Fruit fly (Drosophila melanogaster): ENCODE measurements around the gene CG6765.
A peak's percentile ranks its signal among the peaks of the same experiment; 100 is the strongest.

The CG6765 gene

dm6 chr3L:8506975-8507441, 5.6 kb upstream of the CG6765 start, which contains the start of gene CG43163 (continued):
- TF ChIP-seq CG17912 (GFP tag; optimal IDR thresholded peaks at IDR 0.05), result peak; percentile 5
- TF ChIP-seq B-H1 (GFP tag; IDR thresholded peaks at IDR 0.05), result peak; percentile 28; the same call in 1 of the 3 replicates
- peak; percentile 65 for TF ChIP-seq CG15514 (GFP tag; optimal IDR thresholded peaks at IDR 0.05)
- peak; percentile 60 for TF ChIP-seq danr (GFP tag; IDR thresholded peaks at IDR 0.05)
- TF ChIP-seq phol (tag; optimal IDR thresholded peaks at IDR 0.05), result peak; percentile 77
- no peak for TF ChIP-seq cas (GFP tag; IDR thresholded peaks at IDR 0.05)
- peak; percentile 7 for TF ChIP-seq exex (tag; optimal IDR thresholded peaks at IDR 0.05)
- no peak for TF ChIP-seq twi (tag; optimal IDR thresholded peaks at IDR 0.05)
- TF ChIP-seq CG15601 (tag; optimal IDR thresholded peaks at IDR 0.05), result peak; percentile 58
- no peak for TF ChIP-seq CG11504 (tag; optimal IDR thresholded peaks at IDR 0.05)
- peak; percentile 56 for TF ChIP-seq CG7556 (GFP tag; optimal IDR thresholded peaks at IDR 0.05)
- no peak for TF ChIP-seq Sin3A (optimal IDR thresholded peaks at IDR 0.05)
- TF ChIP-seq yki (optimal IDR thresholded peaks at IDR 0.05), result no peak
- TF ChIP-seq so (GFP tag; IDR thresholded peaks at IDR 0.05), result no peak
- TF ChIP-seq Hey (tag; optimal IDR thresholded peaks at IDR 0.05), result no peak
- peak; percentile 7 for TF ChIP-seq CG34376 (GFP tag; optimal IDR thresholded peaks at IDR 0.05)
- TF ChIP-seq CG10565 (GFP tag; optimal IDR thresholded peaks at IDR 0.05), result no peak
- TF ChIP-seq CG33213 (GFP tag; optimal IDR thresholded peaks at IDR 0.05), result peak; percentile 76
- TF ChIP-seq Dip2 (GFP tag; IDR thresholded peaks at IDR 0.05), result no peak
- TF ChIP-seq nau (GFP tag; optimal IDR thresholded peaks at IDR 0.05), result no peak
- TF ChIP-seq vnd (GFP tag; IDR thresholded peaks at IDR 0.05; ENCODE audit: partially characterized antibody), result no peak
- peak; percentile 10 for TF ChIP-seq cato (GFP tag; optimal IDR thresholded peaks at IDR 0.05; ENCODE audit: borderline replicate concordance)
- TF ChIP-seq CG10959 (GFP tag; IDR thresholded peaks at IDR 0.05), result peak; percentile 46
- TF ChIP-seq trh (GFP tag; optimal IDR thresholded peaks at IDR 0.05), result no peak
- no peak for TF ChIP-seq CG15073 (GFP tag; optimal IDR thresholded peaks at IDR 0.05)
- no peak for TF ChIP-seq lov (optimal IDR thresholded peaks at IDR 0.05)
- peak; percentile 70; the same call in 1 of the 3 replicates for TF ChIP-seq lov (GFP tag; IDR thresholded peaks at IDR 0.05)
- TF ChIP-seq CG8359 (GFP tag; optimal IDR thresholded peaks at IDR 0.05; ENCODE audit: borderline replicate concordance), result no peak
- no peak for TF ChIP-seq sens-2 (GFP tag; IDR thresholded peaks at IDR 0.05)
- peak; percentile 70 for TF ChIP-seq stc (GFP tag; IDR thresholded peaks at IDR 0.05)
- TF ChIP-seq CG10462 (GFP tag; optimal IDR thresholded peaks at IDR 0.05), result peak; percentile 34
- TF ChIP-seq CG14710 (tag; optimal IDR thresholded peaks at IDR 0.05), result peak; percentile 68
- peak; percentile 8 for TF ChIP-seq Six4 (GFP tag; optimal IDR thresholded peaks at IDR 0.05)
- peak; percentile 83 for TF ChIP-seq ci (GFP tag; IDR thresholded peaks at IDR 0.05)
- peak; percentile 58 for TF ChIP-seq Rx (GFP tag; IDR thresholded peaks at IDR 0.05)
- TF ChIP-seq dysf (GFP tag; IDR thresholded peaks at IDR 0.05), result peak; percentile 67; the same call in 2 of the 3 replicates
- no peak for TF ChIP-seq Poxn (GFP tag; IDR thresholded peaks at IDR 0.05)
- no peak for TF ChIP-seq luna (GFP tag; optimal IDR thresholded peaks at IDR 0.05)
- no peak for TF ChIP-seq usp (GFP tag; optimal IDR thresholded peaks at IDR 0.05)
- no peak for TF ChIP-seq CG3163 (GFP tag; optimal IDR thresholded peaks at IDR 0.05)
- no peak for TF ChIP-seq CG13624 (GFP tag; optimal IDR thresholded peaks at IDR 0.05)
- peak; percentile 68 for TF ChIP-seq gsb-n (tag; optimal IDR thresholded peaks at IDR 0.05)
- peak; percentile 70 for TF ChIP-seq CoRest (tag; optimal IDR thresholded peaks at IDR 0.05)
- TF ChIP-seq chm (GFP tag; IDR thresholded peaks at IDR 0.05), result peak; percentile 83
- peak; percentile 50 for TF ChIP-seq CG10366 (GFP tag; IDR thresholded peaks at IDR 0.05)
- TF ChIP-seq ato (GFP tag; IDR thresholded peaks at IDR 0.05; ENCODE audit: partially characterized antibody), result peak; percentile 47; the same call in 1 of the 2 replicates
- TF ChIP-seq sug (tag; optimal IDR thresholded peaks at IDR 0.05), result peak; percentile 50
- no peak for TF ChIP-seq CG34224 (GFP tag; IDR thresholded peaks at IDR 0.05; ENCODE audit: partially characterized antibody)
- no peak for TF ChIP-seq fru (optimal IDR thresholded peaks at IDR 0.05)
- no peak for TF ChIP-seq fd3F (GFP tag; optimal IDR thresholded peaks at IDR 0.05)
- TF ChIP-seq Elba2 (GFP tag; optimal IDR thresholded peaks at IDR 0.05), result no peak
- TF ChIP-seq CG16815 (GFP tag; optimal IDR thresholded peaks at IDR 0.05), result peak; percentile 33
- no peak for TF ChIP-seq emc (GFP tag; optimal IDR thresholded peaks at IDR 0.05)

Data from whole organism, embryonic.